Fruit fly (Drosophila melanogaster) S2 (cell line): ENCODE results near the gene CG18557.

ENCODE experiments used
- CG8478 ChIP-seq: fragments of >200 bp; optimal IDR thresholded peaks from 2 replicates; lab custom pipeline; 2018
- CTCF ChIP-seq, 2 experiments: fragments of >200 bp; optimal IDR thresholded peaks; 2 replicates each; lab custom pipeline; 2018

CG18557 gene

dm6 chr2L:2845634-2846033 is at the start of gene CG18557:
TSS of gene CG18557 (minus strand) at chr2L:2845734.
- TF ChIP-seq CG8478 (lab: Kevin White, UChicago): no peak
- no peak for TF ChIP-seq CTCF (optimal IDR thresholded peaks at IDR 0.05; lab: Kevin White, UChicago)

dm6 chr2L:2894356-2894755 is 48.8 kb upstream of the CG18557 start:
- TF ChIP-seq CG8478 (lab: Kevin White, UChicago): no peak
- TF ChIP-seq CTCF (optimal IDR thresholded peaks at IDR 0.05; lab: Kevin White, UChicago): no peak

dm6 chr2L:2891200-2891599 is 45.7 kb upstream of the CG18557 start:
- TF ChIP-seq CG8478 (lab: Kevin White, UChicago): no peak
- TF ChIP-seq CTCF (optimal IDR thresholded peaks at IDR 0.05; lab: Kevin White, UChicago): no peak

dm6 chr2L:2888859-2889443 is 43.4 kb upstream of the CG18557 start:
- TF ChIP-seq CG8478 (lab: Kevin White, UChicago): no peak
- TF ChIP-seq CTCF (optimal IDR thresholded peaks at IDR 0.05; lab: Kevin White, UChicago): no peak

- TF ChIP-seq CTCF (optimal IDR thresholded peaks at IDR 0.05; lab: Kevin White, UChicago) (no peak), CG8478 (lab: Kevin White, UChicago) (no peak)
Observed at dm6 chr2L:2887760-2888600, 42.4 kb upstream of the CG18557 start.

- TF ChIP-seq CTCF (optimal IDR thresholded peaks at IDR 0.05; lab: Kevin White, UChicago) (no peak), CG8478 (lab: Kevin White, UChicago) (no peak)
Observed at dm6 chr2L:2886613-2887537, 41.3 kb upstream of the CG18557 start.

dm6 chr2L:2886226-2886569 is 40.7 kb upstream of the CG18557 start:
- no peak for TF ChIP-seq CG8478 (lab: Kevin White, UChicago)
- no peak for TF ChIP-seq CTCF (optimal IDR thresholded peaks at IDR 0.05; lab: Kevin White, UChicago)

dm6 chr2L:2885503-2886225 is 40.1 kb upstream of the CG18557 start, which contains the start of the genes NTPase and lilli:
TSS of gene NTPase (minus strand) at chr2L:2885850.
TSS of gene lilli (plus strand) at chr2L:2885929.
- TF ChIP-seq CG8478 (lab: Kevin White, UChicago): no peak
- peak in 1 of 2 experiments; percentile 14 for TF ChIP-seq CTCF (optimal IDR thresholded peaks at IDR 0.05; lab: Kevin White, UChicago)

- TF ChIP-seq CTCF (optimal IDR thresholded peaks at IDR 0.05; lab: Kevin White, UChicago) (no peak), CG8478 (lab: Kevin White, UChicago) (no peak)
Observed at dm6 chr2L:2884683-2885502, 39.4 kb upstream of the CG18557 start.

dm6 chr2L:2883703-2884294 is 38.3 kb upstream of the CG18557 start:
- TF ChIP-seq CG8478 (lab: Kevin White, UChicago) (no peak), CTCF (optimal IDR thresholded peaks at IDR 0.05; lab: Kevin White, UChicago) (no peak)

dm6 chr2L:2882968-2883702 is 37.6 kb upstream of the CG18557 start:
- TF ChIP-seq CG8478 (lab: Kevin White, UChicago) (no peak), CTCF (optimal IDR thresholded peaks at IDR 0.05; lab: Kevin White, UChicago) (no peak)

- no peak for TF ChIP-seq CTCF (optimal IDR thresholded peaks at IDR 0.05; lab: Kevin White, UChicago)
- no peak for TF ChIP-seq CG8478 (lab: Kevin White, UChicago)
Observed at dm6 chr2L:2878859-2879258, 33.3 kb upstream of the CG18557 start, which contains the start of gene RabGGTb. TSS of gene RabGGTb (plus strand) at chr2L:2879112.
